Fruit fly (Drosophila melanogaster) whole organism, embryonic: ENCODE results near the gene Gsc.

Experiments used
- Atf-2 ChIP-seq: fragments of 200-800 bp; sonication (Bioruptor generic); optimal IDR thresholded peaks from 2 replicates; lab custom pipeline; 2016; ENCODE audit warnings: missing biosample characterization, missing genetic modification characterization
- CG11723 ChIP-seq: fragments of 200-800 bp; sonication (Bioruptor generic); optimal IDR thresholded peaks from 2 replicates; lab custom pipeline; 2017; ENCODE audit warnings: missing biosample characterization, mild to moderate bottlenecking, missing genetic modification characterization
- CG12236 ChIP-seq: fragments of 200-800 bp; sonication (Bioruptor generic); optimal IDR thresholded peaks from 2 replicates; lab custom pipeline; 2016; ENCODE audit warnings: missing biosample characterization, missing genetic modification characterization
- CG14860 ChIP-seq: fragments of 200-800 bp; sonication (Bioruptor generic); IDR thresholded peaks from 3 replicates; pipeline ENCODE4 v1.3.6; 2022; ENCODE audit warnings: missing biosample characterization, missing genetic modification characterization; ENCODE audit not compliant: partially characterized antibody
- CG17328 ChIP-seq: fragments of 200-800 bp; sonication (Bioruptor generic); IDR thresholded peaks from 2 replicates; pipeline ENCODE4 v1.3.6; 2022; ENCODE audit warnings: missing biosample characterization, missing genetic modification characterization
- CG1792 ChIP-seq: fragments of 200-800 bp; sonication (Bioruptor generic); optimal IDR thresholded peaks from 2 replicates; lab custom pipeline; 2016; ENCODE audit warnings: missing biosample characterization, missing genetic modification characterization
- CG2875 ChIP-seq: fragments of 200-800 bp; sonication (Bioruptor generic); optimal IDR thresholded peaks from 2 replicates; lab custom pipeline; 2017; ENCODE audit warnings: missing biosample characterization, mild to moderate bottlenecking, missing genetic modification characterization, missing genetic modification reagents
- CG2889 ChIP-seq: fragments of 200-800 bp; sonication (Bioruptor generic); IDR thresholded peaks from 3 replicates; pipeline ENCODE4 v1.3.6; 2022; ENCODE audit warnings: missing biosample characterization, missing genetic modification characterization
- CG30431 ChIP-seq: fragments of 200-800 bp; sonication (Bioruptor generic); optimal IDR thresholded peaks from 2 replicates; lab custom pipeline; 2017; ENCODE audit warnings: missing biosample characterization, missing genetic modification characterization
- CG3281 ChIP-seq: fragments of 200-800 bp; sonication (Bioruptor generic); optimal IDR thresholded peaks from 3 replicates; lab custom pipeline; 2017; ENCODE audit warnings: missing biosample characterization, mild to moderate bottlenecking, missing genetic modification characterization
- CG3847 ChIP-seq: fragments of 200-800 bp; sonication (Bioruptor generic); IDR thresholded peaks from 2 replicates; pipeline ENCODE4 v1.3.6; 2022; ENCODE audit warnings: missing biosample characterization, missing genetic modification characterization
- CG4730 ChIP-seq: fragments of 200-800 bp; sonication (Bioruptor generic); IDR thresholded peaks from 2 replicates; pipeline ENCODE4 v1.3.6; 2022; ENCODE audit warnings: missing biosample characterization, missing genetic modification characterization
- CG6654 ChIP-seq: fragments of 200-800 bp; sonication (Bioruptor generic); optimal IDR thresholded peaks from 2 replicates; lab custom pipeline; 2017; ENCODE audit warnings: missing biosample characterization, mild to moderate bottlenecking, missing genetic modification characterization
- CG6689 ChIP-seq: fragments of 200-800 bp; sonication (Bioruptor generic); IDR thresholded peaks from 2 replicates; pipeline ENCODE4 v1.3.6; 2022; ENCODE audit warnings: missing biosample characterization, missing genetic modification characterization
- CG7556 ChIP-seq: fragments of 200-800 bp; sonication (Bioruptor generic); optimal IDR thresholded peaks from 2 replicates; lab custom pipeline; 2017; ENCODE audit warnings: missing biosample characterization, mild to moderate bottlenecking, missing genetic modification characterization
- CG8359 ChIP-seq: fragments of 200-800 bp; sonication (Bioruptor generic); optimal IDR thresholded peaks from 2 replicates; lab custom pipeline; 2017; ENCODE audit warnings: missing biosample characterization, mild to moderate bottlenecking, missing genetic modification characterization, borderline replicate concordance
- CG9609 ChIP-seq: fragments of 200-800 bp; sonication (Bioruptor generic); optimal IDR thresholded peaks from 3 replicates; lab custom pipeline; 2016; ENCODE audit warnings: missing biosample characterization, missing genetic modification characterization
- D ChIP-seq, 2 experiments: fragments of 200-800 bp in 1 of 2; fragments of >200 bp in 1 of 2; sonication (Bioruptor generic) in 1 of 2; optimal IDR thresholded peaks; 2 replicates in 1 of 2; 3 replicates in 1 of 2; lab custom pipeline; 2017; ENCODE audit warnings: mild to moderate bottlenecking in 1 of 2, missing biosample characterization in 1 of 2, missing genetic modification characterization in 1 of 2, missing genetic modification reagents in 1 of 2
- ERR ChIP-seq: fragments of 200-800 bp; sonication (Bioruptor generic); optimal IDR thresholded peaks from 2 replicates; lab custom pipeline; 2016; ENCODE audit warnings: missing biosample characterization, missing genetic modification characterization
- Fer1 ChIP-seq: fragments of 200-800 bp; sonication (Bioruptor generic); optimal IDR thresholded peaks from 2 replicates; lab custom pipeline; 2017; ENCODE audit warnings: missing biosample characterization, mild to moderate bottlenecking, missing genetic modification characterization
- Kr ChIP-seq: fragments of 200-800 bp; sonication (Bioruptor generic); optimal IDR thresholded peaks from 2 replicates; lab custom pipeline; 2017; ENCODE audit warnings: missing biosample characterization, mild to moderate bottlenecking, missing genetic modification characterization
- Lhr ChIP-seq: fragments of 200-800 bp; sonication (Bioruptor generic); optimal IDR thresholded peaks from 3 replicates; lab custom pipeline; 2017; ENCODE audit warnings: mild to moderate bottlenecking, missing biosample characterization, missing genetic modification reagents, missing genetic modification characterization
- Mad ChIP-seq: fragments of 200-800 bp; sonication (Bioruptor generic); optimal IDR thresholded peaks from 2 replicates; lab custom pipeline; 2016; ENCODE audit warnings: missing biosample characterization, missing genetic modification characterization
- Nf-YA ChIP-seq: fragments of 200-800 bp; sonication (Bioruptor generic); IDR thresholded peaks from 2 replicates; pipeline ENCODE4 v1.3.6; 2022; ENCODE audit warnings: missing biosample characterization, missing genetic modification characterization
- Nf-YB ChIP-seq: fragments of 200-800 bp; sonication (Bioruptor generic); optimal IDR thresholded peaks from 3 replicates; lab custom pipeline; 2019; ENCODE audit warnings: missing biosample characterization, mild to moderate bottlenecking, missing genetic modification characterization, moderate library complexity
- Optix ChIP-seq: fragments of 200-800 bp; sonication (Bioruptor generic); IDR thresholded peaks from 3 replicates; pipeline ENCODE4 v1.3.6; 2022; ENCODE audit warnings: missing biosample characterization, missing genetic modification characterization
- TFAM ChIP-seq: fragments of 200-800 bp; sonication (Bioruptor generic); optimal IDR thresholded peaks from 2 replicates; lab custom pipeline; 2017; ENCODE audit warnings: missing biosample characterization, missing genetic modification characterization, inconsistent platforms
- Vsx1 ChIP-seq: fragments of 200-800 bp; sonication (Bioruptor generic); optimal IDR thresholded peaks from 2 replicates; lab custom pipeline; 2017; ENCODE audit warnings: missing biosample characterization, mild to moderate bottlenecking, missing genetic modification characterization, missing genetic modification reagents
- YL-1 ChIP-seq: fragments of 200-800 bp; sonication (Bioruptor generic); optimal IDR thresholded peaks from 3 replicates; lab custom pipeline; 2017; ENCODE audit warnings: missing biosample characterization, mild to moderate bottlenecking, missing genetic modification characterization
- bowl ChIP-seq: fragments of 200-800 bp; sonication (Bioruptor generic); IDR thresholded peaks from 2 replicates; pipeline ENCODE4 v1.3.6; 2022; ENCODE audit warnings: missing biosample characterization, missing genetic modification characterization
- br ChIP-seq: fragments of >200 bp; optimal IDR thresholded peaks from 2 replicates; lab custom pipeline; 2017
- bsh ChIP-seq, 2 experiments: fragments of 200-800 bp; sonication (Bioruptor generic); optimal IDR thresholded peaks; 2 replicates each; lab custom pipeline; 2017 to 2018; ENCODE audit warnings: mild to moderate bottlenecking in 2 of 2, missing biosample characterization in 2 of 2, missing genetic modification characterization in 2 of 2, moderate library complexity in 1 of 2
- btn ChIP-seq: fragments of 200-800 bp; sonication (Bioruptor generic); optimal IDR thresholded peaks from 2 replicates; lab custom pipeline; 2016; ENCODE audit warnings: missing biosample characterization, missing genetic modification characterization
- chn ChIP-seq: fragments of 200-800 bp; sonication (Bioruptor generic); optimal IDR thresholded peaks from 2 replicates; lab custom pipeline; 2016; ENCODE audit warnings: missing biosample characterization, missing genetic modification characterization
- crp ChIP-seq, 2 experiments: fragments of 200-800 bp; sonication (Bioruptor generic); optimal IDR thresholded peaks; 2 replicates in 1 of 2; 3 replicates in 1 of 2; lab custom pipeline; 2017; ENCODE audit warnings: missing biosample characterization in 2 of 2, missing genetic modification characterization in 2 of 2, mild to moderate bottlenecking in 1 of 2, moderate library complexity in 1 of 2
- dati ChIP-seq: fragments of 200-800 bp; sonication (Bioruptor generic); IDR thresholded peaks from 2 replicates; pipeline ENCODE4 v1.3.6; 2022; ENCODE audit warnings: missing biosample characterization, missing genetic modification characterization
- dmrt99B ChIP-seq: fragments of 200-800 bp; sonication (Bioruptor generic); optimal IDR thresholded peaks from 2 replicates; lab custom pipeline; 2018; ENCODE audit warnings: missing biosample characterization, mild to moderate bottlenecking, missing genetic modification characterization, moderate library complexity
- exex ChIP-seq: fragments of 200-800 bp; sonication (Bioruptor generic); optimal IDR thresholded peaks from 4 replicates; lab custom pipeline; 2018; ENCODE audit warnings: missing biosample characterization, mild to moderate bottlenecking, missing genetic modification characterization, moderate library complexity
- gce ChIP-seq: fragments of 200-800 bp; sonication (Bioruptor generic); IDR thresholded peaks from 3 replicates; pipeline ENCODE4 v1.3.6; 2022; ENCODE audit warnings: missing biosample characterization, missing genetic modification characterization
- grau ChIP-seq: fragments of 200-800 bp; optimal IDR thresholded peaks from 3 replicates; lab custom pipeline; 2019; ENCODE audit warnings: missing biosample characterization, mild to moderate bottlenecking, missing genetic modification characterization, moderate library complexity
- grn ChIP-seq: fragments of 200-800 bp; sonication (Bioruptor generic); optimal IDR thresholded peaks from 3 replicates; lab custom pipeline; 2017; ENCODE audit warnings: missing biosample characterization, missing genetic modification characterization
- lbe ChIP-seq: fragments of 200-800 bp; sonication (Bioruptor generic); optimal IDR thresholded peaks from 2 replicates; lab custom pipeline; 2016; ENCODE audit warnings: missing biosample characterization, mild to moderate bottlenecking, missing genetic modification characterization
- lola ChIP-seq, 3 experiments: fragments of >200 bp in 2 of 3; fragments of 200-800 bp in 1 of 3; sonication (Bioruptor generic) in 1 of 3; optimal IDR thresholded peaks; 2 replicates each; lab custom pipeline; 2017 to 2019; ENCODE audit warnings: missing biosample characterization in 3 of 3, missing genetic modification characterization in 3 of 3, mild to moderate bottlenecking in 1 of 3, moderate library complexity in 1 of 3
- nau ChIP-seq: fragments of 200-800 bp; sonication (Bioruptor generic); optimal IDR thresholded peaks from 3 replicates; lab custom pipeline; 2017; ENCODE audit warnings: missing biosample characterization, mild to moderate bottlenecking, missing genetic modification characterization, missing genetic modification reagents
- sens ChIP-seq: fragments of 200-800 bp; sonication (Bioruptor generic); peaks from one replicate; lab custom pipeline; 2016; ENCODE audit warnings: missing biosample characterization, missing genetic modification characterization
- tin ChIP-seq: fragments of 200-800 bp; sonication (Bioruptor generic); optimal IDR thresholded peaks from 3 replicates; lab custom pipeline; 2016; ENCODE audit warnings: missing biosample characterization, missing genetic modification characterization
- tup ChIP-seq: fragments of 200-800 bp; sonication (Bioruptor generic); optimal IDR thresholded peaks from 2 replicates; lab custom pipeline; 2016; ENCODE audit warnings: missing biosample characterization, mild to moderate bottlenecking, missing genetic modification characterization, moderate library complexity
- vnd ChIP-seq: fragments of 200-800 bp; sonication (Bioruptor generic); IDR thresholded peaks from 3 replicates; pipeline ENCODE4 v1.3.6; 2022; ENCODE audit warnings: missing biosample characterization, missing genetic modification characterization; ENCODE audit not compliant: partially characterized antibody
- zen2 ChIP-seq: fragments of 200-800 bp; sonication (Bioruptor generic); IDR thresholded peaks from 3 replicates; pipeline ENCODE4 v1.3.6; 2022; ENCODE audit warnings: missing biosample characterization, missing genetic modification characterization; ENCODE audit not compliant: partially characterized antibody
- zfh1 ChIP-seq: fragments of 200-800 bp; sonication (Bioruptor generic); IDR thresholded peaks from 3 replicates; pipeline ENCODE4 v1.3.6; 2022; ENCODE audit warnings: missing biosample characterization, missing genetic modification characterization

The Gsc gene

dm6 chr2L:574226-574625 is 20.3 kb downstream of the Gsc start, which contains the start of the genes Ipk2 and cold (continued):
- TF ChIP-seq grn (GFP tag; lab: Kevin White, UChicago): no peak
- peak; percentile 69 for TF ChIP-seq CG9609 (GFP tag; lab: Kevin White, UChicago)
- TF ChIP-seq grau (tag; lab: Kevin White, UChicago): peak; percentile 83
- TF ChIP-seq tup (GFP tag; lab: Kevin White, UChicago): peak; percentile 88
- TF ChIP-seq Vsx1: no peak
- TF ChIP-seq CG17328 (GFP tag; lab: Robert Waterston, UW): 0 out of 2 replicates have a peak, but pooled peaks have one; percentile 11
- peak; percentile 74 for TF ChIP-seq Atf-2 (GFP tag; lab: Kevin White, UChicago)
- no peak for TF ChIP-seq Kr
- peak; percentile 42 for TF ChIP-seq ERR (GFP tag; lab: Kevin White, UChicago)
- TF ChIP-seq dati (GFP tag; lab: Robert Waterston, UW): no peak
- TF ChIP-seq CG3847 (GFP tag; lab: Robert Waterston, UW): peak; percentile 93
- TF ChIP-seq CG12236 (GFP tag; lab: Kevin White, UChicago): peak; percentile 44
- peak; percentile 93 for TF ChIP-seq YL-1 (GFP tag; lab: Kevin White, UChicago)
- TF ChIP-seq dmrt99B (tag; lab: Kevin White, UChicago): no peak
- peak; percentile 24 for TF ChIP-seq CG2875 (GFP tag; lab: Kevin White, UChicago)
- TF ChIP-seq zfh1 (GFP tag; lab: Robert Waterston, UW): peak; percentile 59; the same call in 2 of the 3 replicates
- peak in 1 of 3 experiments; percentile 77 for TF ChIP-seq lola (GFP tag; optimal IDR thresholded peaks at IDR 0.05; lab: Kevin White, UChicago)
- peak; percentile 85 for TF ChIP-seq tin (GFP tag; lab: Kevin White, UChicago)
- peak; percentile 83 for TF ChIP-seq exex (tag; lab: Kevin White, UChicago)
- peak; percentile 63 for TF ChIP-seq CG30431 (GFP tag; lab: Kevin White, UChicago)
- TF ChIP-seq CG14860 (GFP tag; lab: Robert Waterston, UW): no peak
- peak; percentile 57 for TF ChIP-seq CG4730 (GFP tag; lab: Robert Waterston, UW)
- peak; percentile 83 for TF ChIP-seq CG3281 (GFP tag; lab: Kevin White, UChicago)
- TF ChIP-seq nau (GFP tag; lab: Kevin White, UChicago): no peak
- TF ChIP-seq CG11723 (GFP tag; lab: Kevin White, UChicago): no peak
- TF ChIP-seq gce: no peak
- TF ChIP-seq Nf-YA: 0 out of 2 replicates have a peak, but pooled peaks have one; percentile 17
- no peak for TF ChIP-seq vnd (GFP tag; lab: Robert Waterston, UW)
- peak; percentile 96 for TF ChIP-seq sens (GFP tag; lab: Kevin White, UChicago)
- peak; percentile 71 for TF ChIP-seq CG1792 (GFP tag; lab: Kevin White, UChicago)
- TF ChIP-seq crp (GFP tag; optimal IDR thresholded peaks at IDR 0.05; lab: Kevin White, UChicago): peak in 1 of 2 experiments; percentile 54
- TF ChIP-seq Lhr: peak; percentile 57
- TF ChIP-seq chn (GFP tag; lab: Kevin White, UChicago): peak; percentile 78
- peak; percentile 80 for TF ChIP-seq lbe (GFP tag; lab: Kevin White, UChicago)
- no peak for TF ChIP-seq zen2 (GFP tag; lab: Robert Waterston, UW)
- peak; percentile 80 for TF ChIP-seq CG7556 (GFP tag; lab: Kevin White, UChicago)
- no peak for TF ChIP-seq Fer1 (GFP tag; lab: Kevin White, UChicago)
- TF ChIP-seq Mad (GFP tag; lab: Kevin White, UChicago): peak; percentile 82
- TF ChIP-seq Nf-YB (GFP tag; lab: Kevin White, UChicago): peak; percentile 64
- TF ChIP-seq bsh (GFP tag; optimal IDR thresholded peaks at IDR 0.05; lab: Kevin White, UChicago): peak in 1 of 2 experiments; percentile 69
- TF ChIP-seq br: no peak
- TF ChIP-seq CG2889 (GFP tag; lab: Robert Waterston, UW): no peak
- no peak for TF ChIP-seq TFAM (GFP tag; lab: Kevin White, UChicago)
- TF ChIP-seq btn (GFP tag; lab: Kevin White, UChicago): no peak
- TF ChIP-seq Optix (GFP tag; lab: Robert Waterston, UW): peak; percentile 57; the same call in 1 of the 3 replicates
- no peak for TF ChIP-seq CG8359 (GFP tag; lab: Kevin White, UChicago)
- no peak for TF ChIP-seq D (optimal IDR thresholded peaks at IDR 0.05; lab: Kevin White, UChicago)
- TF ChIP-seq D (GFP tag; optimal IDR thresholded peaks at IDR 0.05; lab: Kevin White, UChicago): peak; percentile 50
- TF ChIP-seq CG6654 (GFP tag; lab: Kevin White, UChicago): peak; percentile 49
- peak; percentile 74 for TF ChIP-seq CG6689 (GFP tag; lab: Robert Waterston, UW)
- TF ChIP-seq bowl: no peak
